Worm (Caenorhabditis elegans) whole organism, L4/young adult: ENCODE results near the gene F10D2.16.

ENCODE experiments used
- W03F9.2 ChIP-seq: fragments of 150-350 bp; optimal IDR thresholded peaks from 2 replicates; lab custom pipeline; 2014; ENCODE audit warnings: missing biosample characterization, missing genetic modification characterization
- him-1 ChIP-seq: sonication (generic microtip); optimal IDR thresholded peaks from 2 replicates; lab custom pipeline; 2016; ENCODE audit warnings: missing genotype, missing genetic modification reagents, missing genetic modification characterization, missing compliant biosample characterization

ce11 chrV:7096129-7096730 is 37.8 kb upstream of the F10D2.16 start:
- no peak for TF ChIP-seq W03F9.2 (tag; lab: Kevin White, UChicago)
- no peak for TF ChIP-seq him-1 (tag; lab: Kevin White, UChicago)
